Worm (Caenorhabditis elegans) whole organism, L4 larva: ENCODE measurements around the gene Y41D4B.15.
A peak's percentile ranks its signal among the peaks of the same experiment; 100 is the strongest.

Source experiments
- F26F4.8 ChIP-seq: fragments of 200-800 bp; sonication (Bioruptor generic); conservative IDR thresholded peaks from 2 replicates; pipeline ENCODE4 v1.3.6; 2022; ENCODE audit warnings: missing genetic modification characterization, missing compliant biosample characterization
- F37D6.2 ChIP-seq: sonication (generic microtip); optimal IDR thresholded peaks from 2 replicates; lab custom pipeline; 2016; ENCODE audit warnings: mild to moderate bottlenecking, missing genetic modification characterization, missing compliant biosample characterization
- T26A8.4 ChIP-seq: fragments of 200-800 bp; sonication (Bioruptor generic); IDR thresholded peaks from 2 replicates; pipeline ENCODE4 v1.3.6; 2022; ENCODE audit warnings: missing genetic modification characterization, missing compliant biosample characterization
- Y5F2A.4 ChIP-seq: fragments of 200-800 bp; sonication (Bioruptor generic); optimal IDR thresholded peaks from 2 replicates; lab custom pipeline; 2018; ENCODE audit warnings: mild to moderate bottlenecking, missing genetic modification characterization, missing compliant biosample characterization
- Y75B8A.6 ChIP-seq: fragments of 200-800 bp; sonication (Bioruptor generic); IDR thresholded peaks from 2 replicates; pipeline ENCODE4 v1.3.6; 2022; ENCODE audit warnings: missing genetic modification reagents, missing genetic modification characterization, missing compliant biosample characterization
- ZK546.5 ChIP-seq, 2 experiments: sonication (generic microtip); optimal IDR thresholded peaks; 2 replicates each; lab custom pipeline; 2017; ENCODE audit warnings: missing biosample characterization in 2 of 2, missing genetic modification characterization in 2 of 2
- aha-1 ChIP-seq: fragments of 150-350 bp; peaks from one replicate; lab custom pipeline; 2014; ENCODE audit warnings: missing biosample characterization, missing genetic modification characterization
- ama-1 ChIP-seq: fragments of 150-350 bp; optimal IDR thresholded peaks from 2 replicates; lab custom pipeline; 2014; ENCODE audit warnings: inconsistent platforms, mixed read lengths
- arid-1 ChIP-seq: fragments of 200-800 bp; sonication (Bioruptor generic); conservative IDR thresholded peaks from 2 replicates; pipeline ENCODE4 v1.3.6; 2022; ENCODE audit warnings: missing genetic modification reagents, missing genetic modification characterization, missing compliant biosample characterization
- ceh-82 ChIP-seq: sonication (generic microtip); optimal IDR thresholded peaks from 2 replicates; lab custom pipeline; 2017; ENCODE audit warnings: missing biosample characterization, missing genetic modification characterization
- ces-1 ChIP-seq: fragments of 150-350 bp; sonication (generic microtip); optimal IDR thresholded peaks from 4 replicates; lab custom pipeline; 2014; ENCODE audit warnings: missing biosample characterization, missing genetic modification reagents, missing genetic modification characterization
- daf-12 ChIP-seq: fragments of 150-350 bp; optimal IDR thresholded peaks from 2 replicates; lab custom pipeline; 2014; ENCODE audit warnings: missing biosample characterization, missing genetic modification reagents, missing genetic modification characterization
- daf-19 ChIP-seq: fragments of 200-800 bp; sonication (Bioruptor generic); conservative IDR thresholded peaks from 2 replicates; pipeline ENCODE4 v1.3.6; 2022; ENCODE audit warnings: missing genetic modification characterization, missing compliant biosample characterization
- dmd-8 ChIP-seq: fragments of 200-800 bp; sonication (Bioruptor generic); IDR thresholded peaks from 2 replicates; pipeline ENCODE4 v1.3.6; 2022; ENCODE audit warnings: missing genetic modification characterization, missing compliant biosample characterization
- dmd-9 ChIP-seq: fragments of 200-800 bp; sonication (Bioruptor generic); IDR thresholded peaks from 2 replicates; pipeline ENCODE4 v1.3.6; 2022; ENCODE audit warnings: missing genetic modification reagents, missing genetic modification characterization, missing compliant biosample characterization
- egl-27 ChIP-seq: sonication (generic microtip); optimal IDR thresholded peaks from 3 replicates; lab custom pipeline; 2017; ENCODE audit warnings: missing biosample characterization, missing genetic modification reagents, missing genetic modification characterization
- egl-43 ChIP-seq: fragments of 200-800 bp; sonication (Bioruptor generic); IDR thresholded peaks from 2 replicates; pipeline ENCODE4 v1.3.6; 2022; ENCODE audit warnings: missing genetic modification reagents, missing genetic modification characterization, missing compliant biosample characterization
- fos-1 ChIP-seq: fragments of 150-350 bp; optimal IDR thresholded peaks from 2 replicates; lab custom pipeline; 2014; ENCODE audit warnings: missing biosample characterization, missing genetic modification characterization
- gei-8 ChIP-seq: fragments of 200-800 bp; sonication (Bioruptor generic); optimal IDR thresholded peaks from 2 replicates; lab custom pipeline; 2018; ENCODE audit warnings: mild to moderate bottlenecking, missing genetic modification characterization, missing compliant biosample characterization
- hlh-30 ChIP-seq: sonication (generic microtip); optimal IDR thresholded peaks from 2 replicates; lab custom pipeline; 2017; ENCODE audit warnings: antibody characterized with exemption, mild to moderate bottlenecking, missing genetic modification characterization, missing compliant biosample characterization; ENCODE audit not compliant: insufficient read depth
- hmg-1.1 ChIP-seq: fragments of 200-800 bp; sonication (Bioruptor generic); IDR thresholded peaks from 2 replicates; pipeline ENCODE4 v1.3.6; 2022; ENCODE audit warnings: missing genetic modification reagents, missing genetic modification characterization, missing compliant biosample characterization
- jun-1 ChIP-seq: fragments of 150-350 bp; optimal IDR thresholded peaks from 2 replicates; lab custom pipeline; 2014; ENCODE audit warnings: missing biosample characterization, missing genetic modification reagents, missing genetic modification characterization
- lim-7 ChIP-seq: fragments of 200-800 bp; sonication (Bioruptor generic); IDR thresholded peaks from 2 replicates; pipeline ENCODE4 v1.3.6; 2022; ENCODE audit warnings: missing genetic modification characterization, missing compliant biosample characterization
- lin-1 ChIP-seq: fragments of 200-800 bp; sonication (Bioruptor generic); IDR thresholded peaks from 2 replicates; pipeline ENCODE4 v1.3.6; 2022; ENCODE audit warnings: missing genetic modification reagents, missing genetic modification characterization, missing compliant biosample characterization
- lin-13 ChIP-seq: fragments of 150-350 bp; optimal IDR thresholded peaks from 2 replicates; lab custom pipeline; 2014; ENCODE audit warnings: missing biosample characterization, missing genetic modification reagents, missing genetic modification characterization
- lin-15B ChIP-seq: fragments of 150-350 bp; sonication (generic microtip); optimal IDR thresholded peaks from 3 replicates; lab custom pipeline; 2014; ENCODE audit warnings: missing biosample characterization, missing genetic modification characterization
- lin-29 ChIP-seq: fragments of 200-800 bp; sonication (Bioruptor generic); IDR thresholded peaks from 2 replicates; pipeline ENCODE4 v1.3.6; 2022; ENCODE audit warnings: missing genetic modification reagents, missing genetic modification characterization, missing compliant biosample characterization
- lin-38 ChIP-seq: fragments of 200-800 bp; sonication (Bioruptor generic); IDR thresholded peaks from 2 replicates; pipeline ENCODE4 v1.3.6; 2022; ENCODE audit warnings: missing genetic modification reagents, missing genetic modification characterization, missing compliant biosample characterization
- lsy-2 ChIP-seq, 2 experiments: fragments of 150-350 bp in 1 of 2; sonication (generic microtip) in 1 of 2; optimal IDR thresholded peaks; 2 replicates each; lab custom pipeline; 2014 to 2017; ENCODE audit warnings: missing biosample characterization in 2 of 2, missing genetic modification characterization in 2 of 2
- madf-9 ChIP-seq: fragments of 200-800 bp; sonication (Bioruptor generic); conservative IDR thresholded peaks from 2 replicates; pipeline ENCODE4 v1.3.6; 2022; ENCODE audit warnings: missing genetic modification reagents, missing genetic modification characterization, missing compliant biosample characterization
- mes-2 ChIP-seq: sonication (generic microtip); optimal IDR thresholded peaks from 2 replicates; lab custom pipeline; 2016; ENCODE audit warnings: missing genotype, mild to moderate bottlenecking, missing genetic modification characterization, missing compliant biosample characterization; ENCODE audit not compliant: poor library complexity, severe bottlenecking
- mxl-3 ChIP-seq: fragments of 200-800 bp; sonication (Bioruptor generic); optimal IDR thresholded peaks from 2 replicates; lab custom pipeline; 2018; ENCODE audit warnings: mild to moderate bottlenecking, missing genetic modification characterization, missing compliant biosample characterization
- nhr-111 ChIP-seq: fragments of 200-800 bp; sonication (Bioruptor generic); optimal IDR thresholded peaks from 2 replicates; lab custom pipeline; 2018; ENCODE audit warnings: mild to moderate bottlenecking, missing genetic modification characterization, missing compliant biosample characterization
- nhr-25 ChIP-seq: sonication (generic microtip); optimal IDR thresholded peaks from 2 replicates; lab custom pipeline; 2017; ENCODE audit warnings: missing genetic modification characterization, mild to moderate bottlenecking, missing compliant biosample characterization, antibody characterized with exemption, moderate library complexity, borderline replicate concordance; ENCODE audit not compliant: insufficient read depth
- nhr-28 ChIP-seq: fragments of 150-350 bp; optimal IDR thresholded peaks from 2 replicates; lab custom pipeline; 2014; ENCODE audit warnings: missing biosample characterization, missing genetic modification characterization
- nhr-42 ChIP-seq: fragments of 200-800 bp; sonication (Bioruptor generic); IDR thresholded peaks from 2 replicates; pipeline ENCODE4 v1.3.6; 2022; ENCODE audit warnings: missing genetic modification characterization, missing compliant biosample characterization
- nhr-6 ChIP-seq: fragments of 150-350 bp; optimal IDR thresholded peaks from 2 replicates; lab custom pipeline; 2014; ENCODE audit warnings: missing biosample characterization, missing genetic modification characterization
- pha-4 ChIP-seq, 2 experiments: fragments of 150-350 bp in 1 of 2; fragments of 200-800 bp in 1 of 2; sonication (Bioruptor generic) in 1 of 2; IDR thresholded peaks in 1 of 2; optimal IDR thresholded peaks in 1 of 2; 2 replicates each; pipeline versions ENCODE4 v1.3.6 to Lab custom; 2014 to 2022; ENCODE audit warnings: missing genetic modification characterization in 2 of 2, missing genetic modification reagents in 2 of 2, missing biosample characterization in 1 of 2, missing compliant biosample characterization in 1 of 2
- php-3 ChIP-seq: fragments of 200-800 bp; sonication (Bioruptor generic); IDR thresholded peaks from 2 replicates; pipeline ENCODE4 v1.3.6; 2022; ENCODE audit warnings: missing genetic modification reagents, missing genetic modification characterization, missing compliant biosample characterization
- sdz-12 ChIP-seq: fragments of 200-800 bp; sonication (Bioruptor generic); optimal IDR thresholded peaks from 2 replicates; lab custom pipeline; 2018; ENCODE audit warnings: mild to moderate bottlenecking, missing genetic modification characterization, missing compliant biosample characterization
- set-16 ChIP-seq: fragments of 200-800 bp; sonication (Bioruptor generic); IDR thresholded peaks from 2 replicates; pipeline ENCODE4 v1.3.6; 2022; ENCODE audit warnings: missing genetic modification reagents, missing genetic modification characterization, missing compliant biosample characterization
- skn-1 ChIP-seq: fragments of 150-350 bp; optimal IDR thresholded peaks from 2 replicates; lab custom pipeline; 2014; ENCODE audit warnings: missing biosample characterization, missing genetic modification characterization
- snpc-4 ChIP-seq: fragments of 150-350 bp; optimal IDR thresholded peaks from 2 replicates; lab custom pipeline; 2014; ENCODE audit warnings: missing biosample characterization, missing genetic modification characterization
- unc-130 ChIP-seq: sonication (generic microtip); optimal IDR thresholded peaks from 2 replicates; lab custom pipeline; 2016; ENCODE audit warnings: missing genetic modification reagents, missing genetic modification characterization, missing compliant biosample characterization
- unc-39 ChIP-seq: sonication (generic microtip); optimal IDR thresholded peaks from 2 replicates; lab custom pipeline; 2017; ENCODE audit warnings: missing biosample characterization, missing genetic modification characterization
- zip-2 ChIP-seq: fragments of 150-350 bp; optimal IDR thresholded peaks from 2 replicates; lab custom pipeline; 2014; ENCODE audit warnings: missing biosample characterization, missing genetic modification characterization

The Y41D4B.15 gene

DNA sequence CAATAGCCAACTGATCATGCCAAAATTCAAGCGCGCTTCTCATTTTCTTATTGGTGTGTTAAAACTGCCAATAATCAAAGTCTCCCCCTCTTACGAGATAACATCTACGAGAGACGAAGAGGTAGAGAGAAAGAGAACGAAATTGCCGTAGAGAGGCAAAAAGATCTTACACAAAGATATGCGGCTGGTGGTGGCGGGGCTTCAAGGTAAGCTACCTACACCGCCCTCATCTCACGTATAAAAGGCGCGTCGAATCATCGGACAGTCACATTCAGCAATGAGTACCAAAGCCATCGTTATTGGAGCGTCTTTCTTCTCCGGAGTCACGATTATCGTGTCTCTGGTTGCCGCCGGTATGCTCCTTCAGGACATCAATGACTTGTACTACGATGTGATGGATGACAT, 15.4 kb upstream of the Y41D4B.15 start, which contains the start of gene col-107:
TSS of gene col-107 (plus strand) at position 265 of the 405 bp plus-strand sequence.
- TF ChIP-seq dmd-8 (GFP tag; lab: Robert Waterston, UW) (no peak), fos-1 (no peak), mes-2 (tag; lab: Kevin White, UChicago) (peak; percentile 16), sdz-12 (GFP tag; lab: Kevin White, UChicago) (no peak), php-3 (GFP tag; lab: Robert Waterston, UW) (no peak), arid-1 (GFP tag; lab: Robert Waterston, UW) (0 out of 2 replicates have a peak, but pooled peaks have one; percentile 11), nhr-111 (no peak), nhr-25 (tag; lab: Kevin White, UChicago) (peak; percentile 1), snpc-4 (tag; lab: Kevin White, UChicago) (no peak), daf-19 (GFP tag; lab: Robert Waterston, UW) (no peak), hmg-1.1 (no peak), ces-1 (GFP tag; lab: Kevin White, UChicago) (no peak), ama-1 (lab: Kevin White, UChicago) (peak; percentile 85), pha-4 (GFP tag; IDR thresholded peaks at IDR 0.05; lab: Robert Waterston, UW) (no peak), pha-4 (tag; optimal IDR thresholded peaks at IDR 0.05; lab: Kevin White, UChicago) (no peak), lsy-2 (tag; optimal IDR thresholded peaks at IDR 0.05; lab: Kevin White, UChicago) (no peak), aha-1 (peak; percentile 70), Y75B8A.6 (GFP tag; lab: Robert Waterston, UW) (no peak), nhr-6 (no peak), F26F4.8 (GFP tag; lab: Robert Waterston, UW) (0 out of 2 replicates have a peak, but pooled peaks have one; percentile 9)

DNA sequence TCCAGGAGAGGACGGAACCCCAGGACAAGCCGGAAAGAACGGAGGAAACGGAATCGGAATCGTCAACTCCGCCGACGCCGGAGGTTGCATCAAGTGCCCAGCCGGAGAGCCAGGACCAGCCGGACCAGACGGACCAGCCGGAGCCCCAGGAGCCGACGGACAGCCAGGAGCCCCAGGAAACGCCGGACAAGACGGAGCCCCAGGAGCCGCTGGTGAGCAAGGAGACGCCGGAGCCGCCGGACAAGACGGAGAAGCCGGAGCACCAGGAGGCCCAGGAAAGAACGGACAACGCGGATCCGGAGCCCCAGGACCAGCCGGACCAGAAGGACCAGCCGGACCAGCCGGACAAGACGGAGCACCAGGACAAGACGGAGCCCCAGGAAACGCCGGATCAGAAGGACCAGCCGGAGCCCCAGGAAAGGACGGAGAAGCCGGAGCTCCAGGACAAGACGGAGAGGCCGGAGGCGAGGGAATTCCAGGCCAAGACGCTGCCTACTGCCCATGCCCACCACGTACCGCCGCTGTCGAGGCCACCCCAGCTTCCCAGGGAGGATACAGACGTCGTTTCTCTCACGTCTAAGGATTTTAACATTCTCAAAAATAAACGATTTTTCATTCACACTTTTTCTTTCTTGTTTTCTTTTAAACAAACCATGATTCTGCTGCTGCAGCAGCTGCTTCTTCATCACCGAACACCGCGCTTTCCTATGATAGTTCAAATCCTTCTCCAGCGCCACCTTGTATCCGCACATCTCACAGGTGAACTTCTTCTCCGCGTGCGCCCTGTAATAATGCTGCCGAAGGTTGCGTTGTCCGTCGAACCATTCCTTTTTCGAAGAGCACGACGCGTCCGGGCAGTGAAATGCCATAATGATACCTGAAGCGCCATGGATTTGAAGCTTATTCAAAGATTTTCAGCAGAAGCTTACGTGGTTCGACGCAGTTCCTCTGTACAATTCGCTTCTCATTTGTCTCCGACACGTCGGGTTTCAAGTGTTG, 14.5 kb upstream of the Y41D4B.15 start:
- no peak for TF ChIP-seq daf-12 (tag; lab: Kevin White, UChicago)
- no peak for TF ChIP-seq unc-130 (GFP tag; lab: Kevin White, UChicago)
- TF ChIP-seq ZK546.5 (tag; optimal IDR thresholded peaks at IDR 0.05; lab: Kevin White, UChicago): no peak
- TF ChIP-seq lin-29 (GFP tag; lab: Robert Waterston, UW): no peak
- no peak for TF ChIP-seq lin-38 (GFP tag; lab: Robert Waterston, UW)
- TF ChIP-seq madf-9 (GFP tag; lab: Robert Waterston, UW): no peak
- TF ChIP-seq pha-4 (GFP tag; IDR thresholded peaks at IDR 0.05; lab: Robert Waterston, UW): peak; percentile 83; the same call in 1 of the 2 replicates
- TF ChIP-seq pha-4 (tag; optimal IDR thresholded peaks at IDR 0.05; lab: Kevin White, UChicago): no peak
- TF ChIP-seq Y5F2A.4 (GFP tag; lab: Kevin White, UChicago): no peak
- no peak for TF ChIP-seq lin-1 (GFP tag; lab: Robert Waterston, UW)
- no peak for TF ChIP-seq egl-27 (tag; lab: Kevin White, UChicago)
- no peak for TF ChIP-seq lim-7 (GFP tag; lab: Robert Waterston, UW)
- TF ChIP-seq dmd-9 (GFP tag; lab: Robert Waterston, UW): no peak
- TF ChIP-seq lsy-2 (tag; optimal IDR thresholded peaks at IDR 0.05; lab: Kevin White, UChicago): no peak
- TF ChIP-seq set-16 (GFP tag; lab: Robert Waterston, UW): peak; percentile 99
- no peak for TF ChIP-seq unc-39 (tag; lab: Kevin White, UChicago)
- no peak for TF ChIP-seq jun-1 (tag; lab: Kevin White, UChicago)
- TF ChIP-seq mxl-3 (GFP tag; lab: Kevin White, UChicago): peak; percentile 9
- no peak; the same call in none of the 2 replicates for TF ChIP-seq T26A8.4 (GFP tag; lab: Robert Waterston, UW)
- no peak for TF ChIP-seq fos-1
- no peak for TF ChIP-seq skn-1 (tag; lab: Kevin White, UChicago)
- TF ChIP-seq lin-13: no peak
- no peak for TF ChIP-seq arid-1 (GFP tag; lab: Robert Waterston, UW)
- TF ChIP-seq lin-15B (tag; lab: Kevin White, UChicago): no peak
- TF ChIP-seq gei-8: no peak
- TF ChIP-seq egl-43: peak; percentile 50; the same call in 1 of the 2 replicates
- no peak for TF ChIP-seq ceh-82
- TF ChIP-seq F37D6.2 (tag; lab: Kevin White, UChicago): no peak
- no peak for TF ChIP-seq nhr-28
- no peak for TF ChIP-seq zip-2
- no peak for TF ChIP-seq nhr-42 (GFP tag; lab: Robert Waterston, UW)
- TF ChIP-seq hlh-30 (tag; lab: Kevin White, UChicago): no peak
- no peak for TF ChIP-seq nhr-6
